Fruit fly (Drosophila melanogaster) whole organism, prepupa: ENCODE results near the gene Syt12.
A peak's percentile ranks its signal among the peaks of the same experiment; 100 is the strongest.

Experiments
- CG10631 ChIP-seq: fragments of 200-800 bp; sonication (Bioruptor generic); optimal IDR thresholded peaks from 2 replicates; lab custom pipeline; 2016; ENCODE audit warnings: missing biosample characterization, missing genetic modification characterization
- CG10669 ChIP-seq: fragments of 200-800 bp; sonication (Bioruptor generic); optimal IDR thresholded peaks from 3 replicates; lab custom pipeline; 2018; ENCODE audit warnings: missing biosample characterization, mild to moderate bottlenecking, missing genetic modification characterization, moderate library complexity
- CG11294 ChIP-seq: fragments of 200-800 bp; sonication (Bioruptor generic); IDR thresholded peaks from 2 replicates; pipeline ENCODE4 v1.3.6; 2022; ENCODE audit warnings: missing biosample characterization, missing genetic modification characterization
- CG11902 ChIP-seq: fragments of 200-800 bp; sonication (Bioruptor generic); optimal IDR thresholded peaks from 3 replicates; lab custom pipeline; 2016; ENCODE audit warnings: missing biosample characterization, missing genetic modification characterization
- CG15336 ChIP-seq: fragments of 200-800 bp; sonication (Bioruptor generic); IDR thresholded peaks from 2 replicates; pipeline ENCODE4 v1.3.6; 2022; ENCODE audit warnings: missing biosample characterization, missing genetic modification characterization
- CG16779 ChIP-seq: fragments of 200-800 bp; sonication (Bioruptor generic); optimal IDR thresholded peaks from 3 replicates; lab custom pipeline; 2017; ENCODE audit warnings: missing biosample characterization, mild to moderate bottlenecking, missing genetic modification characterization
- CG3032 ChIP-seq: fragments of 200-800 bp; optimal IDR thresholded peaks from 2 replicates; lab custom pipeline; 2019; ENCODE audit warnings: missing biosample characterization, mild to moderate bottlenecking, missing genetic modification characterization, moderate library complexity
- CG31627 ChIP-seq: fragments of 200-800 bp; sonication (Bioruptor generic); optimal IDR thresholded peaks from 3 replicates; lab custom pipeline; 2016; ENCODE audit warnings: missing biosample characterization, missing genetic modification characterization
- CG32006 ChIP-seq: fragments of 200-800 bp; sonication (Bioruptor generic); optimal IDR thresholded peaks from 3 replicates; lab custom pipeline; 2017; ENCODE audit warnings: missing biosample characterization, mild to moderate bottlenecking, missing genetic modification characterization
- CG34406 ChIP-seq: fragments of 200-800 bp; sonication (Bioruptor generic); optimal IDR thresholded peaks from 3 replicates; lab custom pipeline; 2016; ENCODE audit warnings: missing biosample characterization, missing genetic modification characterization
- CG4318 ChIP-seq: fragments of 200-800 bp; sonication (Bioruptor generic); optimal IDR thresholded peaks from 3 replicates; lab custom pipeline; 2017; ENCODE audit warnings: missing biosample characterization, mild to moderate bottlenecking, missing genetic modification characterization
- CG6163 ChIP-seq: fragments of 200-800 bp; sonication (Bioruptor generic); IDR thresholded peaks from 3 replicates; pipeline ENCODE4 v1.3.6; 2022; ENCODE audit warnings: missing biosample characterization, missing genetic modification characterization
- CG6276 ChIP-seq: fragments of 200-800 bp; sonication (Bioruptor generic); optimal IDR thresholded peaks from 2 replicates; lab custom pipeline; 2017; ENCODE audit warnings: missing biosample characterization, mild to moderate bottlenecking, missing genetic modification characterization
- CG6808 ChIP-seq: fragments of 200-800 bp; sonication (Bioruptor generic); optimal IDR thresholded peaks from 3 replicates; lab custom pipeline; 2017; ENCODE audit warnings: missing biosample characterization, missing genetic modification characterization, mild to moderate bottlenecking, moderate library complexity, missing genetic modification reagents
- CG6854 ChIP-seq: fragments of 200-800 bp; sonication (Bioruptor generic); optimal IDR thresholded peaks from 2 replicates; lab custom pipeline; 2017; ENCODE audit warnings: missing biosample characterization, mild to moderate bottlenecking, missing genetic modification characterization
- CG7368 ChIP-seq: fragments of 200-800 bp; sonication (Bioruptor generic); optimal IDR thresholded peaks from 3 replicates; lab custom pipeline; 2016; ENCODE audit warnings: missing biosample characterization, missing genetic modification characterization
- CG8119 ChIP-seq: fragments of 200-800 bp; sonication (Bioruptor generic); IDR thresholded peaks from 3 replicates; pipeline ENCODE4 v1.3.6; 2022; ENCODE audit warnings: missing biosample characterization, missing genetic modification characterization
- CG8319 ChIP-seq: fragments of 200-800 bp; sonication (Bioruptor generic); optimal IDR thresholded peaks from 3 replicates; lab custom pipeline; 2016; ENCODE audit warnings: missing biosample characterization, missing genetic modification characterization
- CG8632 ChIP-seq: fragments of 200-800 bp; sonication (Bioruptor generic); optimal IDR thresholded peaks from 3 replicates; lab custom pipeline; 2016; ENCODE audit warnings: missing biosample characterization, missing genetic modification characterization
- CG9139 ChIP-seq: fragments of 200-800 bp; sonication (Bioruptor generic); optimal IDR thresholded peaks from 3 replicates; lab custom pipeline; 2017; ENCODE audit warnings: missing biosample characterization, mild to moderate bottlenecking, missing genetic modification characterization
- Eip75B ChIP-seq: fragments of 200-800 bp; sonication (Bioruptor generic); optimal IDR thresholded peaks from 3 replicates; lab custom pipeline; 2016; ENCODE audit warnings: missing biosample characterization, missing genetic modification characterization
- Eip78C ChIP-seq: fragments of 200-800 bp; sonication (Bioruptor generic); peaks from one replicate; lab custom pipeline; 2016; ENCODE audit warnings: missing biosample characterization, missing genetic modification characterization
- Ets96B ChIP-seq: fragments of 200-800 bp; optimal IDR thresholded peaks from 2 replicates; lab custom pipeline; 2019; ENCODE audit warnings: missing biosample characterization, mild to moderate bottlenecking, missing genetic modification characterization, moderate library complexity
- Gug ChIP-seq: fragments of 200-800 bp; sonication (Bioruptor generic); IDR thresholded peaks from 2 replicates; pipeline ENCODE4 v1.3.6; 2022; ENCODE audit warnings: missing biosample characterization, missing genetic modification characterization
- Hr38 ChIP-seq: sonication (Bioruptor generic); optimal IDR thresholded peaks from 2 replicates; lab custom pipeline; 2016; ENCODE audit warnings: missing biosample characterization, missing genetic modification characterization
- Hr39 ChIP-seq: fragments of 200-800 bp; sonication (Bioruptor generic); optimal IDR thresholded peaks from 2 replicates; lab custom pipeline; 2016; ENCODE audit warnings: missing biosample characterization, missing genetic modification characterization
- Hr4 ChIP-seq: fragments of 200-800 bp; sonication (Bioruptor generic); optimal IDR thresholded peaks from 3 replicates; lab custom pipeline; 2016; ENCODE audit warnings: missing biosample characterization, missing genetic modification characterization
- Lpt ChIP-seq: fragments of 200-800 bp; sonication (Bioruptor generic); optimal IDR thresholded peaks from 3 replicates; lab custom pipeline; 2016; ENCODE audit warnings: missing biosample characterization, missing genetic modification characterization
- OdsH ChIP-seq: fragments of 200-800 bp; sonication (Bioruptor generic); optimal IDR thresholded peaks from 3 replicates; lab custom pipeline; 2016; ENCODE audit warnings: missing biosample characterization, missing genetic modification characterization
- achi ChIP-seq: fragments of 200-800 bp; sonication (Bioruptor generic); optimal IDR thresholded peaks from 3 replicates; lab custom pipeline; 2016; ENCODE audit warnings: missing biosample characterization, missing genetic modification characterization
- acj6 ChIP-seq: fragments of 200-800 bp; sonication (Bioruptor generic); optimal IDR thresholded peaks from 3 replicates; lab custom pipeline; 2016; ENCODE audit warnings: missing biosample characterization, missing genetic modification characterization
- dac ChIP-seq: fragments of 200-800 bp; sonication (Bioruptor generic); optimal IDR thresholded peaks from 2 replicates; lab custom pipeline; 2017; ENCODE audit warnings: missing biosample characterization, mild to moderate bottlenecking, missing genetic modification characterization
- dsx ChIP-seq: fragments of 200-800 bp; optimal IDR thresholded peaks from 3 replicates; lab custom pipeline; 2019; ENCODE audit warnings: missing biosample characterization, mild to moderate bottlenecking, missing genetic modification characterization, moderate library complexity; ENCODE audit not compliant: poor library complexity, severe bottlenecking
- eg ChIP-seq: fragments of 200-800 bp; sonication (Bioruptor generic); IDR thresholded peaks from 3 replicates; pipeline ENCODE4 v1.3.6; 2022; ENCODE audit warnings: missing biosample characterization, missing genetic modification characterization
- esn ChIP-seq: fragments of 200-800 bp; sonication (Bioruptor generic); optimal IDR thresholded peaks from 2 replicates; lab custom pipeline; 2016; ENCODE audit warnings: missing biosample characterization, mild to moderate bottlenecking, missing genetic modification characterization, moderate library complexity
- fd59A ChIP-seq: fragments of 200-800 bp; sonication (Bioruptor generic); optimal IDR thresholded peaks from 2 replicates; lab custom pipeline; 2017; ENCODE audit warnings: missing biosample characterization, mild to moderate bottlenecking, missing genetic modification characterization, missing genetic modification reagents
- fd85E ChIP-seq: fragments of 200-800 bp; sonication (Bioruptor generic); optimal IDR thresholded peaks from 3 replicates; lab custom pipeline; 2016; ENCODE audit warnings: missing biosample characterization, missing genetic modification characterization
- lz ChIP-seq: fragments of 200-800 bp; sonication (Bioruptor generic); optimal IDR thresholded peaks from 3 replicates; lab custom pipeline; 2016; ENCODE audit warnings: missing biosample characterization, missing genetic modification characterization
- net ChIP-seq: fragments of 200-800 bp; sonication (Bioruptor generic); optimal IDR thresholded peaks from 3 replicates; lab custom pipeline; 2016; ENCODE audit warnings: missing biosample characterization, missing genetic modification characterization
- pdm3 ChIP-seq: fragments of 200-800 bp; sonication (Bioruptor generic); optimal IDR thresholded peaks from 3 replicates; lab custom pipeline; 2016; ENCODE audit warnings: missing biosample characterization, missing genetic modification characterization
- salr ChIP-seq, 2 experiments: fragments of 200-800 bp; sonication (Bioruptor generic); optimal IDR thresholded peaks; 3 replicates each; lab custom pipeline; 2016 to 2018; ENCODE audit warnings: missing biosample characterization in 2 of 2, missing genetic modification characterization in 2 of 2, mild to moderate bottlenecking in 1 of 2
- spab ChIP-seq: fragments of 200-800 bp; sonication (Bioruptor generic); optimal IDR thresholded peaks from 2 replicates; lab custom pipeline; 2017; ENCODE audit warnings: missing biosample characterization, mild to moderate bottlenecking, missing genetic modification characterization, missing genetic modification reagents
- ss ChIP-seq, 2 experiments: fragments of 200-800 bp; sonication (Bioruptor generic); optimal IDR thresholded peaks; 2 replicates in 1 of 2; 3 replicates in 1 of 2; lab custom pipeline; 2017 to 2018; ENCODE audit warnings: mild to moderate bottlenecking in 2 of 2, missing biosample characterization in 2 of 2, missing genetic modification characterization in 2 of 2, moderate library complexity in 1 of 2
- vri ChIP-seq: fragments of 200-800 bp; sonication (Bioruptor generic); optimal IDR thresholded peaks from 3 replicates; lab custom pipeline; 2016; ENCODE audit warnings: missing biosample characterization, mild to moderate bottlenecking, missing genetic modification characterization

Syt12 gene

dm6 chrX:13345327-13345726 lies 13.7 kb upstream of the Syt12 start (continued):
- peak; percentile 55 for TF ChIP-seq dsx
- TF ChIP-seq eg: peak; percentile 21; the same call in 1 of the 3 replicates
- peak; percentile 31 for TF ChIP-seq spab

dm6 chrX:13346998-13347397 lies 12.1 kb upstream of the Syt12 start:
- TF ChIP-seq Hr39 (GFP tag; lab: Kevin White, UChicago) (no peak), Ets96B (no peak), net (GFP tag; lab: Kevin White, UChicago) (no peak), CG8119 (GFP tag; lab: Robert Waterston, UW) (no peak), Hr4 (GFP tag; lab: Kevin White, UChicago) (no peak), dac (GFP tag; lab: Kevin White, UChicago) (no peak), CG8319 (no peak), Hr38 (GFP tag; lab: Kevin White, UChicago) (no peak), CG11902 (no peak), CG31627 (GFP tag; lab: Kevin White, UChicago) (no peak), Lpt (no peak)

- TF ChIP-seq Gug (GFP tag; lab: Robert Waterston, UW): no peak
- TF ChIP-seq Eip78C (GFP tag; lab: Kevin White, UChicago): peak; percentile 37
- TF ChIP-seq CG10669: no peak
- TF ChIP-seq acj6 (GFP tag; lab: Kevin White, UChicago): no peak
- TF ChIP-seq, all 60 proteins: peak for 1
Observed at dm6 chrX:13358240-13358799, 728 bp upstream of the Syt12 start.

DNA sequence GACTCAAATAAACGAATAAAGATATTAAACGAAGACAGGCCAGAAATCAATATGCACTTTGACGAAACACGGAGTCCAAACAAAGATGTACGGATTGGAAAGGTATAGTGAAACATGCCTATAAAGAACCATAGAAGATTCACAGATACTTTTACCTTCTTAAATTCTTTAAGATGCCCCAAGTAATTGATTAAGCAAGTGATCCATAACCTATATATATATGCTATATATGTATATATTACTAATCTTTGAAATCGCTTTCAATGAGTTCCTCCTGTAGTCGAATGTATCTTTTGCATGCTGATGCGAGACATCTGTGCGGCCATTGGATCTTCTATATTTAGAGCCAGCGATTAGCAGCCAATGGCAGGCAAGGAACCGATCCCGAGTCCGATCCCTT lies 9.1 kb downstream of the Syt12 start, which contains the start of gene dmrt11E:
dmrt11E (plus strand) TSS at position 43 of the 400 bp plus-strand sequence.
- TF ChIP-seq CG11902 (no peak), dac (GFP tag; lab: Kevin White, UChicago) (no peak), CG7368 (GFP tag; lab: Kevin White, UChicago) (no peak), lz (no peak), CG11294 (no peak), Eip75B (no peak), dsx (peak; percentile 64), CG15336 (peak; percentile 66), salr (GFP tag; optimal IDR thresholded peaks at IDR 0.05; lab: Kevin White, UChicago) (no peak), ss (GFP tag; optimal IDR thresholded peaks at IDR 0.05; lab: Kevin White, UChicago) (peak; percentile 41 to 46), Hr39 (GFP tag; lab: Kevin White, UChicago) (no peak), Ets96B (peak; percentile 60), CG6854 (GFP tag; lab: Kevin White, UChicago) (no peak), CG9139 (GFP tag; lab: Kevin White, UChicago) (no peak), CG6808 (GFP tag; lab: Kevin White, UChicago) (peak; percentile 42), eg (0 out of 3 replicates have a peak, but pooled peaks have one; percentile 54), CG16779 (no peak), CG4318 (GFP tag; lab: Kevin White, UChicago) (no peak), Hr4 (GFP tag; lab: Kevin White, UChicago) (no peak), CG31627 (GFP tag; lab: Kevin White, UChicago) (no peak), CG6276 (no peak), CG3032 (tag; lab: Kevin White, UChicago) (peak; percentile 55), net (GFP tag; lab: Kevin White, UChicago) (no peak), CG6163 (GFP tag; lab: Robert Waterston, UW) (peak; percentile 61), fd59A (GFP tag; lab: Kevin White, UChicago) (peak; percentile 20), CG8119 (GFP tag; lab: Robert Waterston, UW) (0 out of 3 replicates have a peak, but pooled peaks have one; percentile 33), pdm3 (GFP tag; lab: Kevin White, UChicago) (peak; percentile 22), esn (GFP tag; lab: Kevin White, UChicago) (no peak), CG34406 (peak; percentile 21), CG10669 (peak; percentile 49), spab (peak; percentile 36), Eip78C (GFP tag; lab: Kevin White, UChicago) (peak; percentile 70), acj6 (GFP tag; lab: Kevin White, UChicago) (peak; percentile 27), fd85E (no peak), CG10631 (peak; percentile 63), CG32006 (GFP tag; lab: Kevin White, UChicago) (peak; percentile 21), CG8632 (GFP tag; lab: Kevin White, UChicago) (no peak), OdsH (GFP tag; lab: Kevin White, UChicago) (peak; percentile 33), achi (GFP tag; lab: Kevin White, UChicago) (peak; percentile 31), vri (GFP tag; lab: Kevin White, UChicago) (no peak)
